Worm (Caenorhabditis elegans): ENCODE results near the gene rpl-22.
A peak's percentile ranks its signal among the peaks of the same experiment; 100 is the strongest.

The rpl-22 gene

ce11 chrII:5081124-5081913 lies 25.9 kb downstream of the rpl-22 start, which contains the start of gene dsh-2 (continued):
- TF ChIP-seq arid-1 (GFP tag; conservative IDR thresholded peaks at IDR 0.05) = no peak
- TF ChIP-seq attf-4 (tag; optimal IDR thresholded peaks at IDR 0.05) = no peak
- TF ChIP-seq unc-130 (GFP tag; optimal IDR thresholded peaks at IDR 0.05) = peak; percentile 27
- TF ChIP-seq ceh-28 (tag; optimal IDR thresholded peaks at IDR 0.05) = peak; percentile 25
- TF ChIP-seq nhr-41 (GFP tag; IDR thresholded peaks at IDR 0.05) = peak; percentile 27; the same call in 1 of the 2 replicates
- TF ChIP-seq nhr-76 (tag; optimal IDR thresholded peaks at IDR 0.05) = no peak
- no peak for TF ChIP-seq php-3 (GFP tag; IDR thresholded peaks at IDR 0.05)
- no peak for TF ChIP-seq R02D3.7 (tag; optimal IDR thresholded peaks at IDR 0.05)

- TF ChIP-seq mxl-2 (GFP tag; conservative IDR thresholded peaks at IDR 0.05) (no peak), arid-1 (GFP tag; conservative IDR thresholded peaks at IDR 0.05) (no peak), mdt-29 (GFP tag; IDR thresholded peaks at IDR 0.05) (no peak), madf-9 (GFP tag; conservative IDR thresholded peaks at IDR 0.05) (no peak), hlh-30 (tag; optimal IDR thresholded peaks at IDR 0.05; ENCODE audit: insufficient read depth) (no peak), hmg-1.1 (GFP tag; IDR thresholded peaks at IDR 0.05) (no peak), hif-1 (tag; optimal IDR thresholded peaks at IDR 0.05) (no peak), egl-27 (tag; optimal IDR thresholded peaks at IDR 0.05) (no peak), R02D3.7 (tag; optimal IDR thresholded peaks at IDR 0.05) (no peak), mes-2 (tag; optimal IDR thresholded peaks at IDR 0.05; ENCODE audit: poor library complexity, severe bottlenecking) (no peak), jun-1 (tag; optimal IDR thresholded peaks at IDR 0.05) (no peak), daf-16 (GFP tag; optimal IDR thresholded peaks at IDR 0.05) (no peak), daf-16 (tag; optimal IDR thresholded peaks at IDR 0.05) (no peak), nhr-102 (tag; optimal IDR thresholded peaks at IDR 0.05) (no peak), T26A8.4 (GFP tag; IDR thresholded peaks at IDR 0.05) (no peak), F49E8.2 (tag; optimal IDR thresholded peaks at IDR 0.05; ENCODE audit: borderline replicate concordance) (no peak), dmd-9 (GFP tag; IDR thresholded peaks at IDR 0.05) (no peak), lsy-2 (tag; optimal IDR thresholded peaks at IDR 0.05) (no peak), F26F4.8 (GFP tag; conservative IDR thresholded peaks at IDR 0.05) (no peak), php-3 (GFP tag; IDR thresholded peaks at IDR 0.05) (no peak), pha-4 (GFP tag; IDR thresholded peaks at IDR 0.05) (no peak), pha-4 (tag; optimal IDR thresholded peaks at IDR 0.05) (no peak)
These were observed 27.9 kb downstream of the rpl-22 start, which contains the start of gene C04G6.4 for ce11 chrII:5083341-5083740. Gene C04G6.4, minus strand, starts transcription at chrII:5083441.

DNA sequence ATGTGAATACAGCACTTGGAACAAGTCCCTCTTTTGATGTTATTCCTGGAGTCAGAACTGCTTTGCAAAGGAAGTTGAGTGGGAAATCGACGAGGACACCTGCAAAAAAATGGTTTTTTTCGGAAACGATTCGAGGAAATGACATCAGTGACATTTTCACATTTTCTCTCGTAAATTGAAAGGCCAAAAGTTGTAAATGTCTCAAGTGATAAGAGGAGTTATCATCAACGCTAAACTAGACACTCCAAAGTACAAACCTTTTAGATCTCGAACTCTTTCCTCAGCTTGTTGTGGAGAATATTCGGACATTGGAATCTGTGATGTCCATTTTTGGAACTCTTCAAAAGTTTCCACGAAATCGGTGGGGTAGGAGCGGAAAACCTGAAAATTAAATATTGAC lies 28.8 kb downstream of the rpl-22 start:
- TF ChIP-seq Y75B8A.6 (GFP tag; IDR thresholded peaks at IDR 0.05) = no peak
- no peak for TF ChIP-seq set-16 (GFP tag; IDR thresholded peaks at IDR 0.05)
- TF ChIP-seq ceh-62 (tag; optimal IDR thresholded peaks at IDR 0.05) = no peak
- TF ChIP-seq daf-8 (GFP tag; IDR thresholded peaks at IDR 0.05) = no peak
- no peak for TF ChIP-seq dve-1 (tag; optimal IDR thresholded peaks at IDR 0.05; ENCODE audit: insufficient read depth)
- peak; percentile 25; the same call in 1 of the 2 replicates for TF ChIP-seq dmd-6 (GFP tag; IDR thresholded peaks at IDR 0.05)
- TF ChIP-seq F37D6.2 (tag; optimal IDR thresholded peaks at IDR 0.05) = no peak
- TF ChIP-seq spr-3 (GFP tag; optimal IDR thresholded peaks at IDR 0.05) = no peak
- no peak for TF ChIP-seq rbr-2 (tag; optimal IDR thresholded peaks at IDR 0.05)
- no peak for TF ChIP-seq dpl-1 (GFP tag; optimal IDR thresholded peaks at IDR 0.05)
- TF ChIP-seq daf-19 (GFP tag; conservative IDR thresholded peaks at IDR 0.05) = no peak
- no peak for TF ChIP-seq lir-3 (tag; optimal IDR thresholded peaks at IDR 0.05)
- peak; percentile 39 for TF ChIP-seq nhr-28 (tag; optimal IDR thresholded peaks at IDR 0.05)
- no peak for TF ChIP-seq duxl-1 (tag; optimal IDR thresholded peaks at IDR 0.05; ENCODE audit: poor library complexity)
- TF ChIP-seq madf-5 (GFP tag; IDR thresholded peaks at IDR 0.05) = no peak
- no peak for TF ChIP-seq hif-1 (tag; optimal IDR thresholded peaks at IDR 0.05)
- no peak for TF ChIP-seq D1046.2 (GFP tag; IDR thresholded peaks at IDR 0.05)
